Worm (Caenorhabditis elegans): ENCODE measurements around the gene myrf-1.

ce11 chrII:10523583-10523982 lies 21.2 kb upstream of the myrf-1 start, which contains the start of gene F59B10.5:
- TF ChIP-seq pha-4 (tag; optimal IDR thresholded peaks at IDR 0.05) = no peak
- TF ChIP-seq elt-3 (tag; optimal IDR thresholded peaks at IDR 0.05) = no peak
- no peak for TF ChIP-seq nhr-76 (tag; optimal IDR thresholded peaks at IDR 0.05)
- no peak for TF ChIP-seq snpc-4 (tag; optimal IDR thresholded peaks at IDR 0.05)
- TF ChIP-seq unc-62 (GFP tag; optimal IDR thresholded peaks at IDR 0.05) = no peak
- TF ChIP-seq lin-13 (tag; optimal IDR thresholded peaks at IDR 0.05) = no peak
- TF ChIP-seq nhr-28 (tag; optimal IDR thresholded peaks at IDR 0.05) = no peak
